Worm (Caenorhabditis elegans) whole organism, early embryonic: ENCODE measurements around the gene F37A8.1.

ENCODE experiments used
- B0310.2 ChIP-seq: sonication (generic microtip); optimal IDR thresholded peaks from 2 replicates; lab custom pipeline; 2016; ENCODE audit warnings: mild to moderate bottlenecking, missing genetic modification characterization, missing compliant biosample characterization
- aly-1 ChIP-seq: sonication (generic microtip); optimal IDR thresholded peaks from 2 replicates; lab custom pipeline; 2016; ENCODE audit warnings: missing genetic modification characterization, missing compliant biosample characterization
- ama-1 ChIP-seq: fragments of 150-350 bp; optimal IDR thresholded peaks from 2 replicates; lab custom pipeline; 2014
- ceh-13 ChIP-seq: fragments of 200-800 bp; sonication (Bioruptor generic); optimal IDR thresholded peaks from 2 replicates; lab custom pipeline; 2018; ENCODE audit warnings: mild to moderate bottlenecking, missing genetic modification characterization, missing compliant biosample characterization
- ceh-36 ChIP-seq: sonication (generic microtip); optimal IDR thresholded peaks from 2 replicates; lab custom pipeline; 2016; ENCODE audit warnings: missing genetic modification characterization, inconsistent platforms, missing compliant biosample characterization
- ets-7 ChIP-seq: sonication (generic microtip); optimal IDR thresholded peaks from 2 replicates; lab custom pipeline; 2016; ENCODE audit warnings: missing genotype, missing genetic modification characterization, missing compliant biosample characterization
- flt-1 ChIP-seq: fragments of 200-800 bp; sonication (Bioruptor generic); IDR thresholded peaks from 2 replicates; pipeline ENCODE4 v1.3.6; 2022; ENCODE audit warnings: missing genetic modification characterization, missing compliant biosample characterization
- hmbx-1 ChIP-seq: sonication (generic microtip); optimal IDR thresholded peaks from 2 replicates; lab custom pipeline; 2016; ENCODE audit warnings: mild to moderate bottlenecking, missing genetic modification characterization, missing compliant biosample characterization
- hnd-1 ChIP-seq: sonication (generic microtip); optimal IDR thresholded peaks from 2 replicates; lab custom pipeline; 2016; ENCODE audit warnings: missing genetic modification characterization, missing compliant biosample characterization
- tbx-37 ChIP-seq: fragments of 200-800 bp; sonication (Bioruptor generic); conservative IDR thresholded peaks from 2 replicates; pipeline ENCODE4 v1.3.6; 2022; ENCODE audit warnings: missing genetic modification reagents, missing genetic modification characterization, missing compliant biosample characterization

DNA sequence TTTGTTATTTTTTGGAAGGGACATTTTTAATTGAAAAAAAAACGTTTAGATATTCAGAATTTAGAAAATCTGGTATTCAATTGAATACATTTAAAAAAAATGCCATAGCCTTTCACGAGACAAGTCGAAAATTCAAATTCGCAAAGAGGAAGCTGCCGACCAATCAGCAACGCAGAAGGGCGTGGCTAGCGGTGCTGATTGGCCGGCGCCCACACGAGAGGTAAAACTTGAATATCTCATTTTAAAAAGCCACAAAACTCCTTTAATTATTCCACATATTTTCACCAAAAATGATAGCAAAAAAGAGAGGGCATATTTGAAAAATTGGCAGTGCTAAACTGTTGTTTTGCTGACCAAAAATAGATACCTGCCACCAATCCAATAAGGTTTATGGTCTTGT lies 46.3 kb downstream of the F37A8.1 start:
- TF ChIP-seq ets-7 (tag; lab: Kevin White, UChicago) (no peak), aly-1 (no peak), B0310.2 (tag; lab: Kevin White, UChicago) (no peak), flt-1 (GFP tag; lab: Robert Waterston, UW) (no peak), hnd-1 (tag; lab: Kevin White, UChicago) (no peak), ama-1 (lab: Kevin White, UChicago) (no peak), tbx-37 (GFP tag; lab: Robert Waterston, UW) (no peak), ceh-13 (GFP tag; lab: Kevin White, UChicago) (no peak), ceh-36 (tag; lab: Kevin White, UChicago) (no peak), hmbx-1 (tag; lab: Kevin White, UChicago) (no peak)
